Worm (Caenorhabditis elegans): ENCODE measurements around the gene C08F8.15.

DNA sequence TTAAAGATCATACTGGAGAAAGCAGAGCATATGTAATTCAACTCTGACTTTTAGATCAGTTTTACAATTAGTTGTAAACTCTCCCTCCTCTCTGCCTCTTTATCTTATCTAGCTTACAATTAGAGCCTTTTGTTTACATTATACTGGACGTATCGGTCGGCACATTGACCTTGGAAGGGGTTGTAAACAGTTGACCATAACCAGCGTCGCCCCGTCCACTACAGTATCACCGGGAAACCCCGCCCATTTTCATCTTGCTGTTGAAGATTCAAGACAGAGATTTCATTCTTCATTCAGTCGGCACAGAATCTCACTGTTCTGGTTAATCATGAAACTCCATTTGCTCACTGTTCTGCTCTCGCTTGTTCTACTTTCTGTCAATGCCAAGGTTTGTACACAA is 26.1 kb upstream of the C08F8.15 start, which contains the start of gene sdz-27:
- TF ChIP-seq cog-1 (tag; optimal IDR thresholded peaks at IDR 0.05) = no peak
- TF ChIP-seq klf-2 (GFP tag; conservative IDR thresholded peaks at IDR 0.05) = no peak
- TF ChIP-seq T22C8.4 (GFP tag; IDR thresholded peaks at IDR 0.05) = no peak
- TF ChIP-seq ref-1 (GFP tag; conservative IDR thresholded peaks at IDR 0.05) = no peak
- no peak for TF ChIP-seq med-1 (GFP tag; optimal IDR thresholded peaks at IDR 0.05; ENCODE audit: insufficient read depth)
- no peak for TF ChIP-seq flt-1 (GFP tag; IDR thresholded peaks at IDR 0.05)
- TF ChIP-seq ztf-23 (GFP tag; IDR thresholded peaks at IDR 0.05) = no peak
